Fruit fly (Drosophila melanogaster): ENCODE measurements around the gene alphaTub84B.

dm6 chr3R:7083750-7084149 lies 2.6 kb upstream of the alphaTub84B start:
- TF ChIP-seq CrebA (GFP tag; optimal IDR thresholded peaks at IDR 0.05; ENCODE audit: borderline replicate concordance) (no peak), psq (GFP tag; optimal IDR thresholded peaks at IDR 0.05) (no peak), Myc (optimal IDR thresholded peaks at IDR 0.05) (no peak), usp (GFP tag; optimal IDR thresholded peaks at IDR 0.05) (no peak), Hr83 (GFP tag; optimal IDR thresholded peaks at IDR 0.05; ENCODE audit: poor library complexity, severe bottlenecking) (no peak), h (GFP tag; optimal IDR thresholded peaks at IDR 0.05) (no peak), pan (optimal IDR thresholded peaks at IDR 0.05) (no peak), dl (GFP tag; optimal IDR thresholded peaks at IDR 0.05; ENCODE audit: insufficient read depth in 1 of 2, partially characterized antibody in 2 of 2) (no peak), br (GFP tag; optimal IDR thresholded peaks at IDR 0.05) (no peak), Dfd (GFP tag; optimal IDR thresholded peaks at IDR 0.05) (no peak), N (GFP tag; optimal IDR thresholded peaks at IDR 0.05) (no peak)
